Fruit fly (Drosophila melanogaster) whole organism, prepupa: ENCODE results near the gene Jon65Aiv.
A peak's percentile ranks its signal among the peaks of the same experiment; 100 is the strongest.

ENCODE experiments used
- CG10669 ChIP-seq: fragments of 200-800 bp; sonication (Bioruptor generic); optimal IDR thresholded peaks from 3 replicates; lab custom pipeline; 2018; ENCODE audit warnings: missing biosample characterization, mild to moderate bottlenecking, missing genetic modification characterization, moderate library complexity
- CG11902 ChIP-seq: fragments of 200-800 bp; sonication (Bioruptor generic); optimal IDR thresholded peaks from 3 replicates; lab custom pipeline; 2016; ENCODE audit warnings: missing biosample characterization, missing genetic modification characterization
- CG15336 ChIP-seq: fragments of 200-800 bp; sonication (Bioruptor generic); IDR thresholded peaks from 2 replicates; pipeline ENCODE4 v1.3.6; 2022; ENCODE audit warnings: missing biosample characterization, missing genetic modification characterization
- CG16779 ChIP-seq: fragments of 200-800 bp; sonication (Bioruptor generic); optimal IDR thresholded peaks from 3 replicates; lab custom pipeline; 2017; ENCODE audit warnings: missing biosample characterization, mild to moderate bottlenecking, missing genetic modification characterization
- CG32006 ChIP-seq: fragments of 200-800 bp; sonication (Bioruptor generic); optimal IDR thresholded peaks from 3 replicates; lab custom pipeline; 2017; ENCODE audit warnings: missing biosample characterization, mild to moderate bottlenecking, missing genetic modification characterization
- CG6276 ChIP-seq: fragments of 200-800 bp; sonication (Bioruptor generic); optimal IDR thresholded peaks from 2 replicates; lab custom pipeline; 2017; ENCODE audit warnings: missing biosample characterization, mild to moderate bottlenecking, missing genetic modification characterization
- CG6792 ChIP-seq: fragments of 200-800 bp; sonication (Bioruptor generic); optimal IDR thresholded peaks from 3 replicates; lab custom pipeline; 2016; ENCODE audit warnings: missing biosample characterization, missing genetic modification characterization
- CG6808 ChIP-seq: fragments of 200-800 bp; sonication (Bioruptor generic); optimal IDR thresholded peaks from 3 replicates; lab custom pipeline; 2017; ENCODE audit warnings: missing biosample characterization, missing genetic modification characterization, mild to moderate bottlenecking, moderate library complexity, missing genetic modification reagents
- CG6854 ChIP-seq: fragments of 200-800 bp; sonication (Bioruptor generic); optimal IDR thresholded peaks from 2 replicates; lab custom pipeline; 2017; ENCODE audit warnings: missing biosample characterization, mild to moderate bottlenecking, missing genetic modification characterization
- CG7368 ChIP-seq: fragments of 200-800 bp; sonication (Bioruptor generic); optimal IDR thresholded peaks from 3 replicates; lab custom pipeline; 2016; ENCODE audit warnings: missing biosample characterization, missing genetic modification characterization
- CG8319 ChIP-seq: fragments of 200-800 bp; sonication (Bioruptor generic); optimal IDR thresholded peaks from 3 replicates; lab custom pipeline; 2016; ENCODE audit warnings: missing biosample characterization, missing genetic modification characterization
- CG8632 ChIP-seq: fragments of 200-800 bp; sonication (Bioruptor generic); optimal IDR thresholded peaks from 3 replicates; lab custom pipeline; 2016; ENCODE audit warnings: missing biosample characterization, missing genetic modification characterization
- CG9139 ChIP-seq: fragments of 200-800 bp; sonication (Bioruptor generic); optimal IDR thresholded peaks from 3 replicates; lab custom pipeline; 2017; ENCODE audit warnings: missing biosample characterization, mild to moderate bottlenecking, missing genetic modification characterization
- Eip75B ChIP-seq: fragments of 200-800 bp; sonication (Bioruptor generic); optimal IDR thresholded peaks from 3 replicates; lab custom pipeline; 2016; ENCODE audit warnings: missing biosample characterization, missing genetic modification characterization
- Eip78C ChIP-seq: fragments of 200-800 bp; sonication (Bioruptor generic); peaks from one replicate; lab custom pipeline; 2016; ENCODE audit warnings: missing biosample characterization, missing genetic modification characterization
- Eip93F ChIP-seq: fragments of 200-800 bp; sonication (Bioruptor generic); optimal IDR thresholded peaks from 2 replicates; lab custom pipeline; 2016; ENCODE audit warnings: missing biosample characterization, mild to moderate bottlenecking, missing genetic modification characterization
- Ets21C ChIP-seq: fragments of 200-800 bp; sonication (Bioruptor generic); optimal IDR thresholded peaks from 3 replicates; lab custom pipeline; 2016; ENCODE audit warnings: missing biosample characterization, missing genetic modification characterization
- Ets96B ChIP-seq: fragments of 200-800 bp; optimal IDR thresholded peaks from 2 replicates; lab custom pipeline; 2019; ENCODE audit warnings: missing biosample characterization, mild to moderate bottlenecking, missing genetic modification characterization, moderate library complexity
- Gug ChIP-seq: fragments of 200-800 bp; sonication (Bioruptor generic); IDR thresholded peaks from 2 replicates; pipeline ENCODE4 v1.3.6; 2022; ENCODE audit warnings: missing biosample characterization, missing genetic modification characterization
- Hr38 ChIP-seq: sonication (Bioruptor generic); optimal IDR thresholded peaks from 2 replicates; lab custom pipeline; 2016; ENCODE audit warnings: missing biosample characterization, missing genetic modification characterization
- Hr39 ChIP-seq: fragments of 200-800 bp; sonication (Bioruptor generic); optimal IDR thresholded peaks from 2 replicates; lab custom pipeline; 2016; ENCODE audit warnings: missing biosample characterization, missing genetic modification characterization
- Smox ChIP-seq: fragments of 200-800 bp; sonication (Bioruptor generic); optimal IDR thresholded peaks from 3 replicates; lab custom pipeline; 2016; ENCODE audit warnings: missing biosample characterization, missing genetic modification characterization
- Sox102F ChIP-seq: fragments of 200-800 bp; sonication (Bioruptor generic); optimal IDR thresholded peaks from 2 replicates; lab custom pipeline; 2016; ENCODE audit warnings: missing biosample characterization, mild to moderate bottlenecking, missing genetic modification characterization
- achi ChIP-seq: fragments of 200-800 bp; sonication (Bioruptor generic); optimal IDR thresholded peaks from 3 replicates; lab custom pipeline; 2016; ENCODE audit warnings: missing biosample characterization, missing genetic modification characterization
- cyc ChIP-seq: fragments of 200-800 bp; sonication (Bioruptor generic); optimal IDR thresholded peaks from 3 replicates; lab custom pipeline; 2016; ENCODE audit warnings: missing biosample characterization, missing genetic modification characterization
- dsx ChIP-seq: fragments of 200-800 bp; optimal IDR thresholded peaks from 3 replicates; lab custom pipeline; 2019; ENCODE audit warnings: missing biosample characterization, mild to moderate bottlenecking, missing genetic modification characterization, moderate library complexity; ENCODE audit not compliant: poor library complexity, severe bottlenecking
- eg ChIP-seq: fragments of 200-800 bp; sonication (Bioruptor generic); IDR thresholded peaks from 3 replicates; pipeline ENCODE4 v1.3.6; 2022; ENCODE audit warnings: missing biosample characterization, missing genetic modification characterization
- esn ChIP-seq: fragments of 200-800 bp; sonication (Bioruptor generic); optimal IDR thresholded peaks from 2 replicates; lab custom pipeline; 2016; ENCODE audit warnings: missing biosample characterization, mild to moderate bottlenecking, missing genetic modification characterization, moderate library complexity
- fkh ChIP-seq: fragments of 200-800 bp; sonication (Bioruptor generic); optimal IDR thresholded peaks from 3 replicates; lab custom pipeline; 2017; ENCODE audit warnings: missing biosample characterization, mild to moderate bottlenecking, missing genetic modification characterization, moderate library complexity
- lz ChIP-seq: fragments of 200-800 bp; sonication (Bioruptor generic); optimal IDR thresholded peaks from 3 replicates; lab custom pipeline; 2016; ENCODE audit warnings: missing biosample characterization, missing genetic modification characterization
- salr ChIP-seq, 2 experiments: fragments of 200-800 bp; sonication (Bioruptor generic); optimal IDR thresholded peaks; 3 replicates each; lab custom pipeline; 2016 to 2018; ENCODE audit warnings: missing biosample characterization in 2 of 2, missing genetic modification characterization in 2 of 2, mild to moderate bottlenecking in 1 of 2
- spab ChIP-seq: fragments of 200-800 bp; sonication (Bioruptor generic); optimal IDR thresholded peaks from 2 replicates; lab custom pipeline; 2017; ENCODE audit warnings: missing biosample characterization, mild to moderate bottlenecking, missing genetic modification characterization, missing genetic modification reagents

Jon65Aiv gene

dm6 chr3L:6038720-6039205 lies at the start of gene Jon65Aiv:
TSS of gene Jon65Aiv (plus strand) at chr3L:6039155.
- no peak for TF ChIP-seq CG7368
- TF ChIP-seq CG6276 (GFP tag; lab: Kevin White, UChicago), result no peak
- TF ChIP-seq CG9139 (GFP tag; lab: Kevin White, UChicago), result no peak
- TF ChIP-seq Gug (GFP tag; lab: Robert Waterston, UW), result no peak
- TF ChIP-seq Smox, result no peak
- no peak for TF ChIP-seq CG8632
- no peak for TF ChIP-seq CG11902
- peak; percentile 9 for TF ChIP-seq Eip78C (GFP tag; lab: Kevin White, UChicago)
- TF ChIP-seq, all 60 proteins: peak for 1

- TF ChIP-seq Ets96B (tag; lab: Kevin White, UChicago) (peak; percentile 29), CG6808 (GFP tag; lab: Kevin White, UChicago) (peak; percentile 9), CG32006 (peak; percentile 2), CG16779 (tag; lab: Kevin White, UChicago) (no peak), fkh (GFP tag; lab: Kevin White, UChicago) (no peak), Eip93F (GFP tag; lab: Kevin White, UChicago) (no peak), CG15336 (GFP tag; lab: Robert Waterston, UW) (no peak), dsx (GFP tag; lab: Kevin White, UChicago) (no peak), CG8319 (no peak), spab (GFP tag; lab: Kevin White, UChicago) (no peak), CG10669 (GFP tag; lab: Kevin White, UChicago) (peak; percentile 12), esn (GFP tag; lab: Kevin White, UChicago) (no peak), Eip78C (GFP tag; lab: Kevin White, UChicago) (peak; percentile 25), eg (GFP tag; lab: Robert Waterston, UW) (no peak)
These were observed 49.4 kb upstream of the Jon65Aiv start for dm6 chr3L:5989391-5990156.

dm6 chr3L:5992249-5992648 lies 46.7 kb upstream of the Jon65Aiv start:
- TF ChIP-seq Hr38 (GFP tag; lab: Kevin White, UChicago) (no peak), fkh (GFP tag; lab: Kevin White, UChicago) (peak; percentile 70), CG8632 (no peak)
- TF ChIP-seq, all 60 proteins: peak for 1

dm6 chr3L:5992916-5993315 lies 46.0 kb upstream of the Jon65Aiv start:
- TF ChIP-seq fkh (GFP tag; lab: Kevin White, UChicago), result peak; percentile 40
- TF ChIP-seq achi (GFP tag; lab: Kevin White, UChicago), result no peak
- TF ChIP-seq, all 60 proteins: peak for 1

dm6 chr3L:5993701-5994499 lies 45.1 kb upstream of the Jon65Aiv start:
- TF ChIP-seq Hr39 (GFP tag; lab: Kevin White, UChicago), result no peak
- TF ChIP-seq CG32006, result no peak
- TF ChIP-seq lz (GFP tag; lab: Kevin White, UChicago), result no peak
- TF ChIP-seq CG6854 (GFP tag; lab: Kevin White, UChicago), result no peak
- TF ChIP-seq Sox102F (GFP tag; lab: Kevin White, UChicago), result no peak
- TF ChIP-seq cyc (GFP tag; lab: Kevin White, UChicago), result no peak
- TF ChIP-seq Gug (GFP tag; lab: Robert Waterston, UW), result no peak
- no peak for TF ChIP-seq Eip75B (GFP tag; lab: Kevin White, UChicago)
- no peak for TF ChIP-seq salr (GFP tag; optimal IDR thresholded peaks at IDR 0.05; lab: Kevin White, UChicago)
- no peak for TF ChIP-seq CG6792
- no peak for TF ChIP-seq dsx (GFP tag; lab: Kevin White, UChicago)
- TF ChIP-seq Ets21C (GFP tag; lab: Kevin White, UChicago), result no peak
